Worm (Caenorhabditis elegans) whole organism, L3 larva: Measurements from ENCODE around the gene abf-5.

Source experiments
- R02D3.7 ChIP-seq: fragments of 150-350 bp; optimal IDR thresholded peaks from 2 replicates; lab custom pipeline; 2014; ENCODE audit warnings: missing biosample characterization, missing genetic modification characterization
- ZK546.5 ChIP-seq: sonication (generic microtip); optimal IDR thresholded peaks from 2 replicates; lab custom pipeline; 2017; ENCODE audit warnings: missing biosample characterization, missing genetic modification characterization
- aly-2 ChIP-seq: fragments of 150-350 bp; optimal IDR thresholded peaks from 2 replicates; lab custom pipeline; 2014; ENCODE audit warnings: missing biosample characterization, missing genetic modification characterization
- ama-1 ChIP-seq: fragments of 150-350 bp; optimal IDR thresholded peaks from 2 replicates; lab custom pipeline; 2018
- ceh-16 ChIP-seq: sonication (generic microtip); optimal IDR thresholded peaks from 2 replicates; lab custom pipeline; 2017; ENCODE audit warnings: missing biosample characterization, missing genetic modification characterization
- ceh-28 ChIP-seq: fragments of 150-350 bp; optimal IDR thresholded peaks from 2 replicates; lab custom pipeline; 2014; ENCODE audit warnings: missing biosample characterization, missing genetic modification reagents, missing genetic modification characterization
- ceh-9 ChIP-seq: sonication (generic microtip); optimal IDR thresholded peaks from 2 replicates; lab custom pipeline; 2018; ENCODE audit warnings: missing biosample characterization, missing genetic modification characterization
- daf-12 ChIP-seq: fragments of 150-350 bp; optimal IDR thresholded peaks from 2 replicates; lab custom pipeline; 2014; ENCODE audit warnings: missing biosample characterization, missing genetic modification reagents, missing genetic modification characterization
- egl-27 ChIP-seq: sonication (generic microtip); optimal IDR thresholded peaks from 4 replicates; lab custom pipeline; 2017; ENCODE audit warnings: missing biosample characterization, missing genetic modification reagents, missing genetic modification characterization
- egl-5 ChIP-seq: fragments of 150-350 bp; optimal IDR thresholded peaks from 2 replicates; lab custom pipeline; 2017; ENCODE audit warnings: missing biosample characterization, missing genetic modification reagents, missing genetic modification characterization, inconsistent platforms
- elt-1 ChIP-seq: fragments of 150-350 bp; optimal IDR thresholded peaks from 2 replicates; lab custom pipeline; 2014; ENCODE audit warnings: missing biosample characterization, missing genetic modification characterization
- elt-2 ChIP-seq: sonication (generic microtip); optimal IDR thresholded peaks from 2 replicates; lab custom pipeline; 2016; ENCODE audit warnings: missing genetic modification reagents, mild to moderate bottlenecking, missing genetic modification characterization, missing compliant biosample characterization
- elt-3 ChIP-seq, 3 experiments: fragments of 150-350 bp in 1 of 3; sonication (generic microtip) in 2 of 3; optimal IDR thresholded peaks; 2 replicates in 2 of 3; 4 replicates in 1 of 3; lab custom pipeline; 2014 to 2017; ENCODE audit warnings: missing biosample characterization in 3 of 3, missing genetic modification characterization in 3 of 3
- fkh-2 ChIP-seq: fragments of 150-350 bp; optimal IDR thresholded peaks from 2 replicates; lab custom pipeline; 2014; ENCODE audit warnings: missing biosample characterization, missing genetic modification reagents, missing genetic modification characterization
- fos-1 ChIP-seq: fragments of 150-350 bp; optimal IDR thresholded peaks from 2 replicates; lab custom pipeline; 2014; ENCODE audit warnings: missing biosample characterization, missing genetic modification characterization
- hmg-11 ChIP-seq: sonication (generic microtip); optimal IDR thresholded peaks from 2 replicates; lab custom pipeline; 2016; ENCODE audit warnings: missing genetic modification characterization, missing compliant biosample characterization
- jun-1 ChIP-seq: fragments of 150-350 bp; optimal IDR thresholded peaks from 2 replicates; lab custom pipeline; 2014; ENCODE audit warnings: missing biosample characterization, missing genetic modification reagents, missing genetic modification characterization
- lsy-12 ChIP-seq: sonication (generic microtip); optimal IDR thresholded peaks from 2 replicates; lab custom pipeline; 2016; ENCODE audit warnings: mild to moderate bottlenecking, missing genetic modification characterization, missing compliant biosample characterization
- mml-1 ChIP-seq: fragments of 150-350 bp; sonication (generic microtip); optimal IDR thresholded peaks from 3 replicates; lab custom pipeline; 2014; ENCODE audit warnings: missing biosample characterization, missing genetic modification characterization
- nfya-1 ChIP-seq: sonication (generic microtip); optimal IDR thresholded peaks from 2 replicates; lab custom pipeline; 2017; ENCODE audit warnings: missing genetic modification characterization, mild to moderate bottlenecking, missing compliant biosample characterization, antibody characterized with exemption, moderate library complexity; ENCODE audit not compliant: insufficient read depth
- nhr-11 ChIP-seq: fragments of 150-350 bp; optimal IDR thresholded peaks from 2 replicates; lab custom pipeline; 2014; ENCODE audit warnings: missing biosample characterization, missing genetic modification characterization
- nhr-12 ChIP-seq: fragments of 150-350 bp; optimal IDR thresholded peaks from 2 replicates; lab custom pipeline; 2014; ENCODE audit warnings: missing biosample characterization, missing genetic modification characterization
- nhr-23 ChIP-seq: fragments of 150-350 bp; optimal IDR thresholded peaks from 2 replicates; lab custom pipeline; 2014; ENCODE audit warnings: missing biosample characterization, missing genetic modification reagents, missing genetic modification characterization
- nhr-237 ChIP-seq: fragments of 150-350 bp; optimal IDR thresholded peaks from 2 replicates; lab custom pipeline; 2014; ENCODE audit warnings: missing biosample characterization, missing genetic modification characterization
- nhr-25 ChIP-seq: sonication (generic microtip); optimal IDR thresholded peaks from 2 replicates; lab custom pipeline; 2017; ENCODE audit warnings: missing biosample characterization, missing genetic modification characterization
- nhr-28 ChIP-seq: fragments of 150-350 bp; optimal IDR thresholded peaks from 2 replicates; lab custom pipeline; 2014; ENCODE audit warnings: missing biosample characterization, missing genetic modification characterization
- nhr-43 ChIP-seq: sonication (generic microtip); optimal IDR thresholded peaks from 2 replicates; lab custom pipeline; 2016; ENCODE audit warnings: mild to moderate bottlenecking, missing genetic modification characterization, missing compliant biosample characterization; ENCODE audit not compliant: poor library complexity, severe bottlenecking
- nhr-67 ChIP-seq: fragments of 150-350 bp; optimal IDR thresholded peaks from 2 replicates; lab custom pipeline; 2014; ENCODE audit warnings: missing biosample characterization, missing genetic modification characterization
- nhr-76 ChIP-seq: fragments of 150-350 bp; sonication (generic microtip); optimal IDR thresholded peaks from 5 replicates; lab custom pipeline; 2014; ENCODE audit warnings: missing biosample characterization, missing genetic modification characterization
- nhr-77 ChIP-seq: fragments of 150-350 bp; optimal IDR thresholded peaks from 2 replicates; lab custom pipeline; 2014; ENCODE audit warnings: missing biosample characterization, missing genetic modification characterization
- pha-4 ChIP-seq: fragments of 150-350 bp; optimal IDR thresholded peaks from 2 replicates; lab custom pipeline; 2014; ENCODE audit warnings: missing biosample characterization, missing genetic modification reagents, missing genetic modification characterization
- pqm-1 ChIP-seq: fragments of 150-350 bp; optimal IDR thresholded peaks from 2 replicates; lab custom pipeline; 2017; ENCODE audit warnings: missing biosample characterization, missing genetic modification characterization, inconsistent platforms
- sea-2 ChIP-seq: fragments of 150-350 bp; sonication (generic microtip); optimal IDR thresholded peaks from 4 replicates; lab custom pipeline; 2014; ENCODE audit warnings: missing biosample characterization, missing genetic modification reagents, missing genetic modification characterization
- skn-1 ChIP-seq: fragments of 150-350 bp; optimal IDR thresholded peaks from 2 replicates; lab custom pipeline; 2014; ENCODE audit warnings: missing biosample characterization, missing genetic modification characterization
- tbx-2 ChIP-seq: sonication (generic microtip); optimal IDR thresholded peaks from 2 replicates; lab custom pipeline; 2016; ENCODE audit warnings: mild to moderate bottlenecking, missing genetic modification characterization, missing compliant biosample characterization
- unc-39 ChIP-seq: sonication (generic microtip); optimal IDR thresholded peaks from 4 replicates; lab custom pipeline; 2017; ENCODE audit warnings: missing biosample characterization, missing genetic modification characterization
- unc-62 ChIP-seq: fragments of 150-350 bp; sonication (generic microtip); optimal IDR thresholded peaks from 4 replicates; lab custom pipeline; 2014; ENCODE audit warnings: missing biosample characterization, missing genetic modification reagents, missing genetic modification characterization
- zag-1 ChIP-seq: fragments of 150-350 bp; optimal IDR thresholded peaks from 2 replicates; lab custom pipeline; 2014; ENCODE audit warnings: missing biosample characterization, missing genetic modification characterization
- ztf-11 ChIP-seq: fragments of 150-350 bp; optimal IDR thresholded peaks from 2 replicates; lab custom pipeline; 2014; ENCODE audit warnings: missing biosample characterization, missing genetic modification characterization
- ztf-4 ChIP-seq: fragments of 150-350 bp; optimal IDR thresholded peaks from 2 replicates; lab custom pipeline; 2014; ENCODE audit warnings: missing biosample characterization, missing genetic modification characterization

The abf-5 gene

DNA sequence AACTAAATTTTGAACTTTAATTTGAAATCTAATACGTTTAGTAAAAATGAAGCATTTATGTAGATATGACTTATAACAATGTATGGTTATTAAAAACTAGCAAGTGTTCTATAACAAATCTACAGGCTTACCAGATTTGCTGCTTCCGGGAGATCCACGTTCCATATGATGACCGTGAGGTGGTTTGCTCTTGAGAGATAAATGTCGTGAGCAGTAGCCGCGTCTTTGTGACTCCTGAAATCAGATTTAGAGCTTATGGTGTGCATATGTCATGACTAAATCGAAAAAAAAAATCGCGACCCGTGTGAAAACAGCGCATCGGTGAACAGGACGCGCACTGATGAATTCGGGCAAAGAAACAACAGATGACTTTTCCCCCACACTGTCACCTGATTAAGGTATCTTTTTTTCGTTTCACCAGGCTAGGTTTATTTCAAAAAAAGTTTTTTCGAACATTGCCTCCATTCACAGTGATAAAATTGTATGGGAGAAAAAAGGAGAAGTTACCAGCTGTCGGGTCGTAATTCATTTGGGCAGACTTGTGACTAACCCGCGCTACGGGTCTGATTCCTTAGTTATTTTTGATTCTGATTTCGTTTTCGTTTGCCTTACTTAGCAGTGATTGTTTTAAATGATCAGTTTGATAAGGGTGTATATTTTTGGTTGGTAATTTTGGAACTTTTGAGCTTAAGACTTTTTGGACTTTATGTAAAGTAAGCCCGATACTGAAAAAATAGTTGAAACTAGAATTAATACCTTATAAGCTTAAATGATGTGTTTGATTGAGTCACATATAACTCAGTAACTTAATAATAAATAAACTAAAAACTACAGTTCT is 15.7 kb downstream of the abf-5 start, which contains the start of gene nhr-27:
TSS of gene nhr-27 (minus strand) at position 234 of the 838 bp plus-strand sequence.
- no peak for TF ChIP-seq zag-1 (tag; lab: Kevin White, UChicago)
- TF ChIP-seq hmg-11 (tag; lab: Kevin White, UChicago) = no peak
- TF ChIP-seq sea-2 (GFP tag; lab: Kevin White, UChicago) = no peak
- no peak for TF ChIP-seq nhr-23 (tag; lab: Kevin White, UChicago)
- no peak for TF ChIP-seq fos-1 (tag; lab: Kevin White, UChicago)
- TF ChIP-seq nhr-77 = no peak
- no peak for TF ChIP-seq pqm-1 (tag; lab: Kevin White, UChicago)
- no peak for TF ChIP-seq unc-39
- TF ChIP-seq ceh-16 (tag; lab: Kevin White, UChicago) = no peak
- no peak for TF ChIP-seq nhr-76 (tag; lab: Kevin White, UChicago)
- TF ChIP-seq unc-62 = no peak
- no peak for TF ChIP-seq aly-2
- no peak for TF ChIP-seq ztf-11
- TF ChIP-seq elt-1 (tag; lab: Kevin White, UChicago) = no peak
- no peak for TF ChIP-seq ceh-28 (tag; lab: Kevin White, UChicago)
- no peak for TF ChIP-seq ztf-4
- no peak for TF ChIP-seq ceh-9 (tag; lab: Kevin White, UChicago)
- TF ChIP-seq, all 47 proteins: peak for 0

ce11 chrX:12813539-12813938 is 20.9 kb downstream of the abf-5 start, which contains the start of gene gei-3:
gei-3 (minus strand) TSS chrX:12813639.
- TF ChIP-seq ztf-4 (no peak), fkh-2 (tag; lab: Kevin White, UChicago) (no peak), R02D3.7 (tag; lab: Kevin White, UChicago) (no peak), elt-2 (tag; lab: Kevin White, UChicago) (no peak), elt-3 (tag; optimal IDR thresholded peaks at IDR 0.05; lab: Kevin White, UChicago) (no peak), ama-1 (lab: Kevin White, UChicago) (no peak), egl-27 (no peak), nhr-11 (no peak), nhr-237 (tag; lab: Kevin White, UChicago) (no peak), ceh-9 (tag; lab: Kevin White, UChicago) (no peak), ceh-16 (tag; lab: Kevin White, UChicago) (no peak), jun-1 (tag; lab: Kevin White, UChicago) (no peak), nhr-77 (no peak), nhr-67 (tag; lab: Kevin White, UChicago) (no peak), nhr-28 (tag; lab: Kevin White, UChicago) (no peak), tbx-2 (tag; lab: Kevin White, UChicago) (no peak), mml-1 (tag; lab: Kevin White, UChicago) (no peak)

- no peak for TF ChIP-seq nhr-23 (tag; lab: Kevin White, UChicago)
- no peak for TF ChIP-seq daf-12 (tag; lab: Kevin White, UChicago)
- TF ChIP-seq nhr-77 = no peak
- no peak for TF ChIP-seq egl-5
- TF ChIP-seq nhr-76 (tag; lab: Kevin White, UChicago) = no peak
- no peak for TF ChIP-seq fos-1 (tag; lab: Kevin White, UChicago)
- TF ChIP-seq pqm-1 (tag; lab: Kevin White, UChicago) = no peak
- TF ChIP-seq ceh-16 (tag; lab: Kevin White, UChicago) = no peak
- TF ChIP-seq skn-1 (tag; lab: Kevin White, UChicago) = no peak
- no peak for TF ChIP-seq sea-2 (GFP tag; lab: Kevin White, UChicago)
- no peak for TF ChIP-seq jun-1 (tag; lab: Kevin White, UChicago)
- TF ChIP-seq nhr-67 (tag; lab: Kevin White, UChicago) = no peak
- no peak for TF ChIP-seq lsy-12 (tag; lab: Kevin White, UChicago)
- TF ChIP-seq ZK546.5 (tag; lab: Kevin White, UChicago) = no peak
- no peak for TF ChIP-seq nfya-1 (tag; lab: Kevin White, UChicago)
These were observed 22.7 kb downstream of the abf-5 start for ce11 chrX:12815367-12815766.

DNA sequence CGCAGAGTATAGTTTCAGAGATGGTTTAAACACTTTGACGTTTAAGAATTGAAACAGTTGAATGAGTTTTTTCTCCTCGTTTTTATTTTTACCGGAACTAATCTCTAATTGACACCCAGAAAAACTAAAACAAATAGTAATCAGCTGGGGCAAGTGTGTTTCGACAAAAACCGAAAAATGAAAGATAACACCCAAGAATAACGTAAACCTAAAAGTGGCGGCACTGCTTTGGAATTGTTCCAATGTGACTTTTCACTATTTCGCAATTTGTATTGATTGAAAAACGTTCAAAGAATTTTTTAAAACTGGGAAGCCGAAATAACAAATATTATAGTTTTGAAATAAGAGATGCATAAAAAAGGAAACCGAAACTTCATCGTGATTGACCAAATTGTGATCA is 26.1 kb downstream of the abf-5 start:
- no peak for TF ChIP-seq nhr-23 (tag; lab: Kevin White, UChicago)
- TF ChIP-seq mml-1 (tag; lab: Kevin White, UChicago) = no peak
- TF ChIP-seq nhr-237 (tag; lab: Kevin White, UChicago) = no peak
- no peak for TF ChIP-seq nhr-12
- TF ChIP-seq nhr-25 (tag; lab: Kevin White, UChicago) = no peak
- no peak for TF ChIP-seq egl-5
- TF ChIP-seq R02D3.7 (tag; lab: Kevin White, UChicago) = no peak
- TF ChIP-seq nhr-43 (tag; lab: Kevin White, UChicago) = no peak
- TF ChIP-seq pha-4 = peak; percentile 33
- TF ChIP-seq elt-3 (tag; optimal IDR thresholded peaks at IDR 0.05; lab: Kevin White, UChicago) = no peak
- TF ChIP-seq ztf-11 = no peak
- TF ChIP-seq nhr-11 = no peak
- no peak for TF ChIP-seq egl-27
- peak; percentile 51 for TF ChIP-seq elt-2 (tag; lab: Kevin White, UChicago)
- no peak for TF ChIP-seq skn-1 (tag; lab: Kevin White, UChicago)
